Fruit fly (Drosophila melanogaster) whole organism, embryonic: ENCODE results near the gene Mipp2.

Source experiments
- B-H2 ChIP-seq: fragments of 200-800 bp; sonication (Bioruptor generic); optimal IDR thresholded peaks from 2 replicates; lab custom pipeline; 2018; ENCODE audit warnings: missing biosample characterization, mild to moderate bottlenecking, missing genetic modification characterization
- CG12104 ChIP-seq: fragments of 200-800 bp; sonication (Bioruptor generic); optimal IDR thresholded peaks from 3 replicates; lab custom pipeline; 2016; ENCODE audit warnings: missing biosample characterization, missing genetic modification characterization
- CG12219 ChIP-seq: fragments of 200-800 bp; sonication (Bioruptor generic); optimal IDR thresholded peaks from 3 replicates; lab custom pipeline; 2018; ENCODE audit warnings: missing biosample characterization, mild to moderate bottlenecking, missing genetic modification characterization
- CG12942 ChIP-seq: fragments of 200-800 bp; sonication (Bioruptor generic); optimal IDR thresholded peaks from 3 replicates; lab custom pipeline; 2016; ENCODE audit warnings: missing biosample characterization, missing genetic modification characterization
- CG14050 ChIP-seq: fragments of 200-800 bp; sonication (Bioruptor generic); IDR thresholded peaks from 3 replicates; pipeline ENCODE4 v1.3.6; 2022; ENCODE audit warnings: missing biosample characterization, missing genetic modification characterization
- CG15479 ChIP-seq: fragments of 200-800 bp; sonication (Bioruptor generic); optimal IDR thresholded peaks from 3 replicates; lab custom pipeline; 2019; ENCODE audit warnings: missing biosample characterization, mild to moderate bottlenecking, missing genetic modification characterization, moderate library complexity
- CG1647 ChIP-seq: fragments of 200-800 bp; sonication (Bioruptor generic); optimal IDR thresholded peaks from 3 replicates; lab custom pipeline; 2016; ENCODE audit warnings: missing biosample characterization, missing genetic modification characterization
- CG16813 ChIP-seq: fragments of 200-800 bp; sonication (Bioruptor generic); IDR thresholded peaks from 3 replicates; pipeline ENCODE4 v1.3.6; 2022; ENCODE audit warnings: missing biosample characterization, missing genetic modification characterization; ENCODE audit not compliant: partially characterized antibody
- CG17361 ChIP-seq: fragments of 200-800 bp; sonication (Bioruptor generic); IDR thresholded peaks from 3 replicates; pipeline ENCODE4 v1.3.6; 2022; ENCODE audit warnings: missing biosample characterization, missing genetic modification characterization
- CG17829 ChIP-seq: fragments of 200-800 bp; optimal IDR thresholded peaks from 2 replicates; lab custom pipeline; 2019; ENCODE audit warnings: missing biosample characterization, mild to moderate bottlenecking, missing genetic modification characterization, moderate library complexity
- CG2129 ChIP-seq: fragments of 200-800 bp; sonication (Bioruptor generic); IDR thresholded peaks from 2 replicates; pipeline ENCODE4 v1.3.6; 2022; ENCODE audit warnings: missing biosample characterization, missing genetic modification characterization; ENCODE audit not compliant: partially characterized antibody
- CG31224 ChIP-seq: fragments of 200-800 bp; sonication (Bioruptor generic); IDR thresholded peaks from 2 replicates; pipeline ENCODE4 v1.3.6; 2022; ENCODE audit warnings: missing biosample characterization, missing genetic modification characterization
- CG31388 ChIP-seq: fragments of 200-800 bp; sonication (Bioruptor generic); optimal IDR thresholded peaks from 2 replicates; lab custom pipeline; 2016; ENCODE audit warnings: missing biosample characterization, missing genetic modification characterization
- CG32532 ChIP-seq: fragments of 200-800 bp; sonication (Bioruptor generic); IDR thresholded peaks from 2 replicates; pipeline ENCODE4 v1.3.6; 2022; ENCODE audit warnings: missing biosample characterization, missing genetic modification characterization
- CG34376 ChIP-seq: fragments of 200-800 bp; sonication (Bioruptor generic); optimal IDR thresholded peaks from 2 replicates; lab custom pipeline; 2018; ENCODE audit warnings: missing biosample characterization, mild to moderate bottlenecking, missing genetic modification characterization
- CG3726 ChIP-seq: fragments of 200-800 bp; sonication (Bioruptor generic); IDR thresholded peaks from 3 replicates; pipeline ENCODE4, ENCODE4 v1.3.6; 2022; ENCODE audit warnings: missing biosample characterization, missing genetic modification characterization
- CG8359 ChIP-seq: fragments of 200-800 bp; sonication (Bioruptor generic); optimal IDR thresholded peaks from 2 replicates; lab custom pipeline; 2017; ENCODE audit warnings: missing biosample characterization, mild to moderate bottlenecking, missing genetic modification characterization, borderline replicate concordance
- CG8765 ChIP-seq: fragments of 200-800 bp; sonication (Bioruptor generic); IDR thresholded peaks from 2 replicates; pipeline ENCODE4 v1.3.6; 2022; ENCODE audit warnings: missing biosample characterization, missing genetic modification characterization
- CG9876 ChIP-seq: fragments of 200-800 bp; sonication (Bioruptor generic); optimal IDR thresholded peaks from 2 replicates; lab custom pipeline; 2016; ENCODE audit warnings: missing biosample characterization, missing genetic modification characterization
- D19B ChIP-seq: fragments of 200-800 bp; sonication (Bioruptor generic); optimal IDR thresholded peaks from 2 replicates; lab custom pipeline; 2017; ENCODE audit warnings: missing biosample characterization, mild to moderate bottlenecking, missing genetic modification characterization
- H15 ChIP-seq: fragments of 200-800 bp; sonication (Bioruptor generic); IDR thresholded peaks from 3 replicates; pipeline ENCODE4 v1.3.6; 2022; ENCODE audit warnings: missing biosample characterization, missing genetic modification characterization
- HLHmδ ChIP-seq: fragments of 200-800 bp; sonication (Bioruptor generic); optimal IDR thresholded peaks from 2 replicates; lab custom pipeline; 2018; ENCODE audit warnings: missing biosample characterization, mild to moderate bottlenecking, missing genetic modification characterization, moderate library complexity
- Hmr ChIP-seq: fragments of 200-800 bp; sonication (Bioruptor generic); optimal IDR thresholded peaks from 3 replicates; lab custom pipeline; 2017; ENCODE audit warnings: mild to moderate bottlenecking, missing biosample characterization, missing genetic modification reagents, missing genetic modification characterization
- NFAT ChIP-seq: fragments of 200-800 bp; sonication (Bioruptor generic); IDR thresholded peaks from 2 replicates; pipeline ENCODE4 v1.3.6; 2022; ENCODE audit warnings: missing biosample characterization, missing genetic modification characterization
- PHDP ChIP-seq: fragments of 200-800 bp; sonication (Bioruptor generic); optimal IDR thresholded peaks from 3 replicates; lab custom pipeline; 2018; ENCODE audit warnings: missing biosample characterization, mild to moderate bottlenecking, missing genetic modification characterization, moderate library complexity
- Sin3A ChIP-seq: fragments of >200 bp; optimal IDR thresholded peaks from 2 replicates; lab custom pipeline; 2018
- Stat92E ChIP-seq, 3 experiments: fragments of >200 bp in 2 of 3; fragments of 200-800 bp in 1 of 3; sonication (Bioruptor generic) in 1 of 3; optimal IDR thresholded peaks; 2 replicates each; lab custom pipeline; 2017 to 2019; ENCODE audit warnings: missing biosample characterization in 3 of 3, missing genetic modification characterization in 3 of 3, mild to moderate bottlenecking in 1 of 3, moderate library complexity in 1 of 3
- YL-1 ChIP-seq: fragments of 200-800 bp; sonication (Bioruptor generic); optimal IDR thresholded peaks from 3 replicates; lab custom pipeline; 2017; ENCODE audit warnings: missing biosample characterization, mild to moderate bottlenecking, missing genetic modification characterization
- ash1 ChIP-seq: fragments of 200-800 bp; sonication (Bioruptor generic); optimal IDR thresholded peaks from 2 replicates; lab custom pipeline; 2018; ENCODE audit warnings: missing biosample characterization, mild to moderate bottlenecking, missing genetic modification characterization
- cg ChIP-seq: fragments of 200-800 bp; sonication (Bioruptor generic); optimal IDR thresholded peaks from 3 replicates; lab custom pipeline; 2019; ENCODE audit warnings: missing biosample characterization, mild to moderate bottlenecking, missing genetic modification characterization, moderate library complexity
- crc ChIP-seq: fragments of 200-800 bp; sonication (Bioruptor generic); optimal IDR thresholded peaks from 2 replicates; lab custom pipeline; 2016; ENCODE audit warnings: missing biosample characterization, missing genetic modification characterization
- ems ChIP-seq: fragments of 200-800 bp; sonication (Bioruptor generic); optimal IDR thresholded peaks from 3 replicates; lab custom pipeline; 2016; ENCODE audit warnings: missing biosample characterization, missing genetic modification characterization
- fd3F ChIP-seq: fragments of 200-800 bp; sonication (Bioruptor generic); optimal IDR thresholded peaks from 2 replicates; lab custom pipeline; 2018; ENCODE audit warnings: missing biosample characterization, mild to moderate bottlenecking, missing genetic modification characterization, moderate library complexity
- gcm2 ChIP-seq: fragments of 200-800 bp; sonication (Bioruptor generic); optimal IDR thresholded peaks from 2 replicates; lab custom pipeline; 2016; ENCODE audit warnings: missing biosample characterization, missing genetic modification characterization
- gt ChIP-seq: fragments of 200-800 bp; sonication (Bioruptor generic); IDR thresholded peaks from 2 replicates; pipeline ENCODE4 v1.3.6; 2022; ENCODE audit warnings: missing biosample characterization, missing genetic modification characterization
- h ChIP-seq: fragments of >200 bp; optimal IDR thresholded peaks from 2 replicates; lab custom pipeline; 2017
- lola ChIP-seq, 3 experiments: fragments of >200 bp in 2 of 3; fragments of 200-800 bp in 1 of 3; sonication (Bioruptor generic) in 1 of 3; optimal IDR thresholded peaks; 2 replicates each; lab custom pipeline; 2017 to 2019; ENCODE audit warnings: missing biosample characterization in 3 of 3, missing genetic modification characterization in 3 of 3, mild to moderate bottlenecking in 1 of 3, moderate library complexity in 1 of 3
- lov ChIP-seq, 2 experiments: fragments of 200-800 bp in 1 of 2; fragments of >200 bp in 1 of 2; sonication (Bioruptor generic) in 1 of 2; IDR thresholded peaks in 1 of 2; optimal IDR thresholded peaks in 1 of 2; 2 replicates in 1 of 2; 3 replicates in 1 of 2; pipeline versions ENCODE4 v1.3.6 to Lab custom; 2017 to 2022; ENCODE audit warnings: missing biosample characterization in 1 of 2, missing genetic modification characterization in 1 of 2
- nau ChIP-seq: fragments of 200-800 bp; sonication (Bioruptor generic); optimal IDR thresholded peaks from 3 replicates; lab custom pipeline; 2017; ENCODE audit warnings: missing biosample characterization, mild to moderate bottlenecking, missing genetic modification characterization, missing genetic modification reagents
- nerfin-2 ChIP-seq: fragments of 200-800 bp; sonication (Bioruptor generic); IDR thresholded peaks from 2 replicates; pipeline ENCODE4 v1.3.6; 2022; ENCODE audit warnings: missing biosample characterization, missing genetic modification characterization; ENCODE audit not compliant: partially characterized antibody
- nom ChIP-seq: fragments of 200-800 bp; sonication (Bioruptor generic); optimal IDR thresholded peaks from 2 replicates; lab custom pipeline; 2017; ENCODE audit warnings: missing biosample characterization, missing genetic modification characterization, mild to moderate bottlenecking, moderate library complexity, missing genetic modification reagents
- odd ChIP-seq: fragments of 200-800 bp; sonication (Bioruptor generic); optimal IDR thresholded peaks from 2 replicates; lab custom pipeline; 2017; ENCODE audit warnings: missing biosample characterization, mild to moderate bottlenecking, missing genetic modification characterization
- pan ChIP-seq, 4 experiments: fragments of >200 bp in 3 of 4; fragments of 200-800 bp in 1 of 4; sonication (Bioruptor generic) in 1 of 4; optimal IDR thresholded peaks in 3 of 4; IDR thresholded peaks in 1 of 4; 2 replicates each; pipeline versions ENCODE4 v1.3.6 to Lab custom; 2017 to 2022; ENCODE audit warnings: missing biosample characterization in 2 of 4, missing genetic modification characterization in 2 of 4, mixed read lengths in 1 of 4
- psq ChIP-seq: fragments of 200-800 bp; sonication (Bioruptor generic); optimal IDR thresholded peaks from 2 replicates; lab custom pipeline; 2017; ENCODE audit warnings: missing biosample characterization, missing genetic modification characterization
- sd ChIP-seq: fragments of 200-800 bp; sonication (Bioruptor generic); optimal IDR thresholded peaks from 3 replicates; lab custom pipeline; 2018; ENCODE audit warnings: missing biosample characterization, mild to moderate bottlenecking, missing genetic modification characterization, moderate library complexity
- stc ChIP-seq: fragments of 200-800 bp; sonication (Bioruptor generic); IDR thresholded peaks from 2 replicates; pipeline ENCODE4 v1.3.6; 2022; ENCODE audit warnings: missing biosample characterization, missing genetic modification characterization
- unc-4 ChIP-seq: fragments of 200-800 bp; sonication (Bioruptor generic); IDR thresholded peaks from 2 replicates; pipeline ENCODE4 v1.3.6; 2022; ENCODE audit warnings: missing biosample characterization, missing genetic modification characterization; ENCODE audit not compliant: partially characterized antibody
- zen2 ChIP-seq: fragments of 200-800 bp; sonication (Bioruptor generic); IDR thresholded peaks from 3 replicates; pipeline ENCODE4 v1.3.6; 2022; ENCODE audit warnings: missing biosample characterization, missing genetic modification characterization; ENCODE audit not compliant: partially characterized antibody

Mipp2 gene

dm6 chrX:6037180-6037946, 53.9 kb downstream of the Mipp2 start, which contains the start of the genes rux and MCTS1 (continued):
- TF ChIP-seq odd (GFP tag; lab: Kevin White, UChicago) (no peak), HLHmδ (GFP tag; lab: Kevin White, UChicago) (no peak), CG9876 (GFP tag; lab: Kevin White, UChicago) (no peak), crc (GFP tag; lab: Kevin White, UChicago) (peak; percentile 31), CG3726 (no peak), pan (optimal IDR thresholded peaks at IDR 0.05; lab: Kevin White, UChicago) (no peak), pan (GFP tag; optimal IDR thresholded peaks at IDR 0.05 in 1 of 2, IDR thresholded peaks at IDR 0.05 in 1 of 2) (no peak), D19B (GFP tag; lab: Kevin White, UChicago) (no peak), fd3F (GFP tag; lab: Kevin White, UChicago) (no peak), gcm2 (GFP tag; lab: Kevin White, UChicago) (no peak), lov (optimal IDR thresholded peaks at IDR 0.05; lab: Kevin White, UChicago) (no peak), lov (GFP tag; IDR thresholded peaks at IDR 0.05; lab: Robert Waterston, UW) (no peak), unc-4 (GFP tag; lab: Robert Waterston, UW) (peak; percentile 82), Sin3A (lab: Kevin White, UChicago) (peak; percentile 97), nau (GFP tag; lab: Kevin White, UChicago) (no peak), NFAT (GFP tag; lab: Robert Waterston, UW) (peak; percentile 65), sd (tag; lab: Kevin White, UChicago) (peak; percentile 30), zen2 (peak; percentile 90), Hmr (GFP tag; lab: Kevin White, UChicago) (peak; percentile 9), CG15479 (GFP tag; lab: Kevin White, UChicago) (no peak), gt (GFP tag; lab: Robert Waterston, UW) (no peak), CG1647 (GFP tag; lab: Kevin White, UChicago) (no peak), CG8765 (no peak), CG12219 (GFP tag; lab: Kevin White, UChicago) (no peak), B-H2 (peak; percentile 38), CG31224 (GFP tag; lab: Robert Waterston, UW) (no peak), H15 (GFP tag; lab: Robert Waterston, UW) (no peak), CG34376 (GFP tag; lab: Kevin White, UChicago) (no peak), CG14050 (GFP tag; lab: Robert Waterston, UW) (no peak), CG2129 (GFP tag; lab: Robert Waterston, UW) (peak; percentile 93), ems (no peak), CG12942 (GFP tag; lab: Kevin White, UChicago) (no peak), nom (GFP tag; lab: Kevin White, UChicago) (no peak), CG17361 (peak; percentile 67), ash1 (no peak), cg (GFP tag; lab: Kevin White, UChicago) (no peak), CG17829 (tag; lab: Kevin White, UChicago) (no peak), lola (GFP tag; optimal IDR thresholded peaks at IDR 0.05; lab: Kevin White, UChicago) (peak in 1 of 3 experiments; percentile 19), PHDP (no peak), h (lab: Kevin White, UChicago) (no peak), CG8359 (no peak), YL-1 (GFP tag; lab: Kevin White, UChicago) (peak; percentile 28), CG12104 (GFP tag; lab: Kevin White, UChicago) (no peak), CG16813 (GFP tag; lab: Robert Waterston, UW) (peak; percentile 97), Stat92E (GFP tag; optimal IDR thresholded peaks at IDR 0.05; lab: Kevin White, UChicago) (no peak), CG31388 (GFP tag; lab: Kevin White, UChicago) (no peak), nerfin-2 (GFP tag; lab: Robert Waterston, UW) (peak; percentile 92), stc (no peak), psq (GFP tag; lab: Kevin White, UChicago) (no peak), CG32532 (GFP tag; lab: Robert Waterston, UW) (peak; percentile 44; the same call in 1 of the 2 replicates)
